Worm (Caenorhabditis elegans) whole organism, L3 larva: ENCODE results near the gene nas-28.

Source experiments
- jun-1 ChIP-seq: fragments of 150-350 bp; optimal IDR thresholded peaks from 2 replicates; lab custom pipeline; 2014; ENCODE audit warnings: missing biosample characterization, missing genetic modification reagents, missing genetic modification characterization
- lin-15B ChIP-seq: fragments of 150-350 bp; optimal IDR thresholded peaks from 2 replicates; lab custom pipeline; 2014; ENCODE audit warnings: missing biosample characterization, missing genetic modification characterization
- nhr-76 ChIP-seq: fragments of 150-350 bp; sonication (generic microtip); optimal IDR thresholded peaks from 5 replicates; lab custom pipeline; 2014; ENCODE audit warnings: missing biosample characterization, missing genetic modification characterization

DNA sequence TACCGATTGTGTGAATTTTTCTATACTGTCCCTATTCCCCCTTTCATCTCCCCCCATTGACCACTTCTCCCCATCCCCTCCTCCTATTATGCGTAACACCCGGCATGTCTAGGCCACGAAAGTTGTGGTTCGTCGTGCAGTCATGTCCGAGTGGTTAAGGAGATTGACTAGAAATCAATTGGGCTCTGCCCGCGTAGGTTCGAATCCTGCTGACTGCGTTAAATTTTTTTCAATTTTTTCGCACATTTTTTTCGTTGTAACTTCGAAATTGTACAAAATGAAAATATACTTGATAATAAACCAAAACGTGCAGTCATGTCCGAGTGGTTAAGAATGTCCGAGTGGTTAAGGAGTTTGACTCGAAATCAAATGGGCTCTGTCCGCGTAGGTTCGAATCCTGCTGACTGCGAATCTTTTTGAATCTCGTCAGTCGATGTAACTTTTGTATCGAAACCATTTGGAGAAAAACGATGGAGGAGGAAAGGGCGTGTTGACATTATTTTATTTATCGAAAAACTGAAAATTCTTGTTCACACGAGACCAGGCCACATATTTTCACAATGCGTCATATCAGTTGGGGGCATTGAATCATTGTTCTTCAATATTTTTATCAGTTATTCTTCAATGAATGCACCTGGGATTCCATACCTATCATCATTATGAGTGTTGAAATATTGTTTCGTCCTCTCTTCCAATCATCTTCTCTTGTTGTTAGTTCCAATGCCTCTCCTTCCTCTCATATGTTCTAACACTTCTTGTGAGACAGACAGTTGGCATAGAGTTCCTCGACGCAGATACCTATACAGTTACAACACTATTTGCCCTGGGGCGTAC lies 24.2 kb downstream of the nas-28 start, which contains the start of gene nfm-1:
- TF ChIP-seq jun-1 (tag; lab: Kevin White, UChicago) (peak; percentile 78), lin-15B (tag; lab: Kevin White, UChicago) (peak; percentile 48), nhr-76 (tag; lab: Kevin White, UChicago) (no peak)
